Fruit fly (Drosophila melanogaster): Measurements from ENCODE around the gene bark.

DNA sequence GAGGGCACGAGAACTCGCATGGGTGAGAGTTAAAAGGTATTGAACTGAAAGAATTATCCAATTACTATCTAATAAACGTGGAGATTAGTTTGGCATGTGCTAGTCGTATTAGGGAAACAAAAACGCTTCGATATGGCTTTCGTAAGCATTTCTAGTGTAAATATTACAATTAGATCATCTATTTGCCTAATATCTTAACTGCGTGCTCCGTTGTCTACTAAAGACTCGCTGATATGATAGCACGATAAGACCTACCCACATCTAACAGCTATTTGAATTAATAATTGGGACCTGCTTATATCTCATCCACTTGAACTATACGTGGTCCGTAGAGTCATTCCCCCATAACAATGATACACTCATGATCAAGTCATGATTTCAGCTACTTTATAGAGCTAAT, 9.5 kb upstream of the bark start:
- TF ChIP-seq Hnf4 (GFP tag; optimal IDR thresholded peaks at IDR 0.05) = no peak
- TF ChIP-seq Myc (optimal IDR thresholded peaks at IDR 0.05) = no peak
- TF ChIP-seq CG9705 (GFP tag; optimal IDR thresholded peaks at IDR 0.05) = no peak
- TF ChIP-seq rgr (GFP tag; optimal IDR thresholded peaks at IDR 0.05) = no peak
- TF ChIP-seq foxo (GFP tag; optimal IDR thresholded peaks at IDR 0.05) = no peak
- TF ChIP-seq h (GFP tag; optimal IDR thresholded peaks at IDR 0.05) = no peak
- TF ChIP-seq HLH106 (tag; optimal IDR thresholded peaks at IDR 0.05) = no peak
- TF ChIP-seq psq (GFP tag; optimal IDR thresholded peaks at IDR 0.05) = no peak
- no peak for TF ChIP-seq Hr78 (GFP tag; optimal IDR thresholded peaks at IDR 0.05)

All from whole organism, wandering third instar larva.